ENCODE assay signal across 2 worm cellular contexts in the genomic region with DNA sequence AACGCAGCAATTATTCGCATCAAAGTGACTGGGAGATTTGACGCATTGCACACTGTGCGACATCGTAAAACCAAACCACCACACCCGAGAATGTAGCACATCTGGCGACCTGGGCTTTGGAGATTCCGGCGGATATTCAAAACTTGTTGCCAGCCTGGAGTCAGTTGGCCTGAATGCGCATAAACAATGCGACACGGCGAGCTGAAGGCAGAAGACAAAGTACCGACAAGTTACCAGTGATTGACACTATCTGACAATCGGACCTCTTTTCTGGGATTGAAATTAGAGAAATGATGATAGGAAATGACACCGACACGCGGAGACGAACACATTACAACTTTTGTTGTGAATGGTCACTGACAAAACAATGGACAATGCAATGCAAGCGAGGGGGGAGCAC.
A peak's percentile ranks its signal among the peaks of the same experiment; 100 is the strongest.
TF ChIP-seq lines count a peak whose summit lies in the region.

No protein-coding gene starts in this region.

TF ChIP-seq in whole organism, late embryonic, 69 proteins besides CTCF, POLR2A, EP300 and RAD21:
- TF ChIP-seq unc-55 (GFP tag; optimal IDR thresholded peaks at IDR 0.05; lab: Kevin White, UChicago) (peak; percentile 81), pros-1 (tag; optimal IDR thresholded peaks at IDR 0.05; lab: Kevin White, UChicago) (no peak), pqm-1 (tag; optimal IDR thresholded peaks at IDR 0.05; lab: Kevin White, UChicago) (no peak), fax-1 (tag; optimal IDR thresholded peaks at IDR 0.05; lab: Kevin White, UChicago) (no peak), nhr-232 (tag; optimal IDR thresholded peaks at IDR 0.05; lab: Kevin White, UChicago) (no peak), unc-42 (tag; optimal IDR thresholded peaks at IDR 0.05; lab: Kevin White, UChicago) (no peak), T23F11.4 (GFP tag; optimal IDR thresholded peaks at IDR 0.05; lab: Kevin White, UChicago) (no peak)

TF ChIP-seq in whole organism, mixed stage, embryonic, 35 proteins besides CTCF, POLR2A, EP300 and RAD21:
- TF ChIP-seq snpc-4 (tag; optimal IDR thresholded peaks at IDR 0.05; lab: Kevin White, UChicago) (no peak), unc-62 (GFP tag; optimal IDR thresholded peaks at IDR 0.05; lab: Kevin White, UChicago) (peak; percentile 87), ceh-39 (tag; optimal IDR thresholded peaks at IDR 0.05; lab: Kevin White, UChicago) (no peak), ceh-83 (GFP tag; optimal IDR thresholded peaks at IDR 0.05; lab: Kevin White, UChicago) (no peak), sem-2 (GFP tag; optimal IDR thresholded peaks at IDR 0.05; lab: Kevin White, UChicago) (no peak), nhr-237 (tag; optimal IDR thresholded peaks at IDR 0.05; lab: Kevin White, UChicago) (no peak), hlh-1 (tag; optimal IDR thresholded peaks at IDR 0.05; lab: Kevin White, UChicago) (peak; percentile 88)
